Fruit fly (Drosophila melanogaster): Measurements from ENCODE around the gene CG7990.
A peak's percentile ranks its signal among the peaks of the same experiment; 100 is the strongest.

The CG7990 gene

DNA sequence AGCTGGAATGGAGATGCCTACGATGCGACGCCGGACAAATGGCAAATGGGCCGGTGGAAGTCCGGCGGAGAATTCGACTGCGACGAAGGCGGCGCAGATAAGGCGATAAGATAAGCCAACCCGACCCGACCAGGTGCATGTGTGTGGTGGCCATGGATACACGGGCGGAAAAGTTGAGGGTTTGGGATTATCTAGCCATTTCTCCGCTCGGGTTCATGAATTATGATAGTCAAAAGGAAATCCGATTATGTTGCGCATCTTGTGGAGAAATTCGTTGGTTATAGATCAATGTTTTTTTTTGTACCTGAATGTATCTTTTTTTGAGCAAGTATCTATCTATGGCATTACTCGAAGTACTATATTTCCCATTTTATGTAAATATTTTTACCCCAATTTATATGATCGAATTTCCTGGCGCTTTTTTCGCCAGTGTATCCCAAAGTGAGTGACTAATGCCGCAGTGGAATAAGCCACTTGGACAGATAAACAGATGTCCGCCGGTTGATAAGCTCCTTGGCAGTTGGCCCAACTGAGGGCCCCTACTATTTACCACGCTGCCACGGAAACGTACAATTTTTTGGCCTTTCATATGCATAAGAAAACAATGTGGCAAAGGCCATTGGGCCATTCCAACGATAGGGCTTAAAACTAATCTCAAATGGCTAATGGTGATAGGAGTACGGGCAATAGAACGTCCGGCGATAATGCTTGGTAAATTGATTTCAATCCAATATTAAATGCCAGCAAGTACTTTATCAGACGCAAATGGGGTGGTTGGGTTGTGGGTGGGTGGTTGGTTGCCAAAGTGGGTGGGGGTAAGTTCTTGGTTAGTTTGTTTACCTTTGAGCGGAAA is 45.6 kb upstream of the CG7990 start, which contains the start of gene CG7992 (continued):
- TF ChIP-seq so (GFP tag; IDR thresholded peaks at IDR 0.05): peak; percentile 52; the same call in 1 of the 3 replicates
- no peak for TF ChIP-seq TFAM (GFP tag; optimal IDR thresholded peaks at IDR 0.05)
- TF ChIP-seq CG18764 (GFP tag; optimal IDR thresholded peaks at IDR 0.05): no peak
- peak; percentile 32 for TF ChIP-seq ewg (GFP tag; optimal IDR thresholded peaks at IDR 0.05)
- peak; percentile 7 for TF ChIP-seq Hmx (GFP tag; optimal IDR thresholded peaks at IDR 0.05)
- no peak for TF ChIP-seq fd64A (GFP tag; optimal IDR thresholded peaks at IDR 0.05)
- no peak for TF ChIP-seq CG6254 (GFP tag; optimal IDR thresholded peaks at IDR 0.05)
- TF ChIP-seq Sry-β (GFP tag; optimal IDR thresholded peaks at IDR 0.05): no peak
- peak; percentile 21 for TF ChIP-seq CG10274 (GFP tag; optimal IDR thresholded peaks at IDR 0.05)
- TF ChIP-seq Dad (GFP tag; optimal IDR thresholded peaks at IDR 0.05): peak; percentile 0
- no peak for TF ChIP-seq CG6272 (GFP tag; IDR thresholded peaks at IDR 0.05)
- TF ChIP-seq bbx (GFP tag; IDR thresholded peaks at IDR 0.05; ENCODE audit: partially characterized antibody): no peak
- no peak for TF ChIP-seq CG15601 (tag; optimal IDR thresholded peaks at IDR 0.05)
- peak; percentile 46 for TF ChIP-seq pnt (GFP tag; optimal IDR thresholded peaks at IDR 0.05)
- peak; percentile 26 for TF ChIP-seq Max (GFP tag; optimal IDR thresholded peaks at IDR 0.05)
- TF ChIP-seq maf-S (GFP tag; optimal IDR thresholded peaks at IDR 0.05): peak; percentile 19
- TF ChIP-seq exex (tag; optimal IDR thresholded peaks at IDR 0.05): peak; percentile 99
- TF ChIP-seq Ada2b (GFP tag; IDR thresholded peaks at IDR 0.05): peak; percentile 62
- TF ChIP-seq cwo (GFP tag; optimal IDR thresholded peaks at IDR 0.05): peak; percentile 69
- peak; percentile 89 for TF ChIP-seq sens (GFP tag)
- TF ChIP-seq bab2 (GFP tag; optimal IDR thresholded peaks at IDR 0.05): peak; percentile 55
- peak; percentile 47 for TF ChIP-seq Vsx1 (GFP tag; optimal IDR thresholded peaks at IDR 0.05)
- TF ChIP-seq grn (GFP tag; optimal IDR thresholded peaks at IDR 0.05): peak; percentile 89
- no peak for TF ChIP-seq CG14860 (GFP tag; IDR thresholded peaks at IDR 0.05; ENCODE audit: partially characterized antibody)
- TF ChIP-seq CG6765 (GFP tag; optimal IDR thresholded peaks at IDR 0.05): peak; percentile 51
- TF ChIP-seq twi (tag; optimal IDR thresholded peaks at IDR 0.05): peak; percentile 9
- peak; percentile 73 for TF ChIP-seq mam (GFP tag; optimal IDR thresholded peaks at IDR 0.05)
- TF ChIP-seq dysf (GFP tag; IDR thresholded peaks at IDR 0.05): peak; percentile 70
- TF ChIP-seq CoRest (tag; optimal IDR thresholded peaks at IDR 0.05): peak; percentile 71
- TF ChIP-seq CG15011 (GFP tag; optimal IDR thresholded peaks at IDR 0.05): peak; percentile 43
- peak; percentile 25 for TF ChIP-seq Nf-YB (GFP tag; optimal IDR thresholded peaks at IDR 0.05)
- no peak for TF ChIP-seq slou (GFP tag; optimal IDR thresholded peaks at IDR 0.05)
- no peak for TF ChIP-seq Elba2 (GFP tag; optimal IDR thresholded peaks at IDR 0.05)
- TF ChIP-seq CG9437 (GFP tag; optimal IDR thresholded peaks at IDR 0.05): no peak
- no peak for TF ChIP-seq CG10431 (GFP tag; optimal IDR thresholded peaks at IDR 0.05)
- no peak for TF ChIP-seq CG10462 (GFP tag; optimal IDR thresholded peaks at IDR 0.05)
- no peak; the same call in 1 of the 2 replicates for TF ChIP-seq seq (GFP tag; IDR thresholded peaks at IDR 0.05)
- peak; percentile 16 for TF ChIP-seq Camta (GFP tag; optimal IDR thresholded peaks at IDR 0.05)
- no peak for TF ChIP-seq da (GFP tag; optimal IDR thresholded peaks at IDR 0.05)
- peak; percentile 54 for TF ChIP-seq CG31441 (GFP tag; IDR thresholded peaks at IDR 0.05)
- peak; percentile 16 for TF ChIP-seq CG6813 (GFP tag; optimal IDR thresholded peaks at IDR 0.05)
- peak; percentile 10 for TF ChIP-seq CG1647 (GFP tag; optimal IDR thresholded peaks at IDR 0.05)
- TF ChIP-seq Optix (GFP tag; IDR thresholded peaks at IDR 0.05): no peak
- peak; percentile 73 for TF ChIP-seq dmrt99B (tag; optimal IDR thresholded peaks at IDR 0.05)
- peak; percentile 25 for TF ChIP-seq Ssrp (tag; optimal IDR thresholded peaks at IDR 0.05)
- no peak for TF ChIP-seq gcm (GFP tag; optimal IDR thresholded peaks at IDR 0.05)
- TF ChIP-seq HLH3B (GFP tag; IDR thresholded peaks at IDR 0.05): peak; percentile 45; the same call in 1 of the 2 replicates
- peak; percentile 47 for TF ChIP-seq CG8924 (tag; optimal IDR thresholded peaks at IDR 0.05)
- TF ChIP-seq HHEX (GFP tag; optimal IDR thresholded peaks at IDR 0.05): peak; percentile 63

Measured in whole organism, embryonic.